Worm (Caenorhabditis elegans) whole organism, L4 larva: ENCODE measurements around the gene mdt-28.
A peak's percentile ranks its signal among the peaks of the same experiment; 100 is the strongest.

Experiments
- F26F4.8 ChIP-seq: fragments of 200-800 bp; sonication (Bioruptor generic); conservative IDR thresholded peaks from 2 replicates; pipeline ENCODE4 v1.3.6; 2022; ENCODE audit warnings: missing genetic modification characterization, missing compliant biosample characterization
- F37D6.2 ChIP-seq: sonication (generic microtip); optimal IDR thresholded peaks from 2 replicates; lab custom pipeline; 2016; ENCODE audit warnings: mild to moderate bottlenecking, missing genetic modification characterization, missing compliant biosample characterization
- F44E2.7 ChIP-seq: fragments of 200-800 bp; sonication (Bioruptor generic); IDR thresholded peaks from 2 replicates; pipeline ENCODE4 v2.1.2; 2022; ENCODE audit warnings: missing genetic modification characterization, missing compliant biosample characterization
- F49E8.2 ChIP-seq: sonication (generic microtip); optimal IDR thresholded peaks from 2 replicates; lab custom pipeline; 2016; ENCODE audit warnings: missing compliant biosample characterization, mild to moderate bottlenecking, missing genetic modification characterization, borderline replicate concordance
- T26A8.4 ChIP-seq: fragments of 200-800 bp; sonication (Bioruptor generic); IDR thresholded peaks from 2 replicates; pipeline ENCODE4 v1.3.6; 2022; ENCODE audit warnings: missing genetic modification characterization, missing compliant biosample characterization
- Y105C5A.15 ChIP-seq: fragments of 200-800 bp; sonication (Bioruptor generic); IDR thresholded peaks from 2 replicates; pipeline ENCODE4 v1.3.6; 2022; ENCODE audit warnings: missing genetic modification characterization, missing compliant biosample characterization
- Y75B8A.6 ChIP-seq: fragments of 200-800 bp; sonication (Bioruptor generic); IDR thresholded peaks from 2 replicates; pipeline ENCODE4 v1.3.6; 2022; ENCODE audit warnings: missing genetic modification reagents, missing genetic modification characterization, missing compliant biosample characterization
- ZK337.2 ChIP-seq: fragments of 200-800 bp; sonication (Bioruptor generic); IDR thresholded peaks from 2 replicates; pipeline ENCODE4 v1.3.6; 2022; ENCODE audit warnings: missing genetic modification reagents, missing genetic modification characterization, missing compliant biosample characterization
- ZK546.5 ChIP-seq, 2 experiments: sonication (generic microtip); optimal IDR thresholded peaks; 2 replicates each; lab custom pipeline; 2017; ENCODE audit warnings: missing biosample characterization in 2 of 2, missing genetic modification characterization in 2 of 2
- aly-2 ChIP-seq: sonication (generic microtip); optimal IDR thresholded peaks from 2 replicates; lab custom pipeline; 2018; ENCODE audit warnings: missing biosample characterization, missing genetic modification characterization
- ama-1 ChIP-seq: fragments of 150-350 bp; optimal IDR thresholded peaks from 2 replicates; lab custom pipeline; 2014; ENCODE audit warnings: inconsistent platforms, mixed read lengths
- attf-4 ChIP-seq: sonication (generic microtip); optimal IDR thresholded peaks from 3 replicates; lab custom pipeline; 2017; ENCODE audit warnings: missing biosample characterization, missing genetic modification characterization
- ceh-20 ChIP-seq: fragments of 200-800 bp; sonication (Bioruptor generic); IDR thresholded peaks from 2 replicates; pipeline ENCODE4 v1.3.6; 2022; ENCODE audit warnings: missing genetic modification reagents, missing genetic modification characterization, missing compliant biosample characterization
- ceh-28 ChIP-seq: fragments of 150-350 bp; optimal IDR thresholded peaks from 2 replicates; lab custom pipeline; 2014; ENCODE audit warnings: missing biosample characterization, missing genetic modification reagents, missing genetic modification characterization
- ceh-82 ChIP-seq: sonication (generic microtip); optimal IDR thresholded peaks from 2 replicates; lab custom pipeline; 2017; ENCODE audit warnings: missing biosample characterization, missing genetic modification characterization
- cey-2 ChIP-seq: sonication (generic microtip); optimal IDR thresholded peaks from 3 replicates; lab custom pipeline; 2017; ENCODE audit warnings: missing genetic modification characterization, mild to moderate bottlenecking, missing compliant biosample characterization, antibody characterized with exemption, borderline replicate concordance; ENCODE audit not compliant: insufficient read depth
- dmd-6 ChIP-seq: fragments of 200-800 bp; sonication (Bioruptor generic); IDR thresholded peaks from 2 replicates; pipeline ENCODE4 v1.3.6; 2022; ENCODE audit warnings: missing genetic modification reagents, missing genetic modification characterization, missing compliant biosample characterization
- dmd-8 ChIP-seq: fragments of 200-800 bp; sonication (Bioruptor generic); IDR thresholded peaks from 2 replicates; pipeline ENCODE4 v1.3.6; 2022; ENCODE audit warnings: missing genetic modification characterization, missing compliant biosample characterization
- dmd-9 ChIP-seq: fragments of 200-800 bp; sonication (Bioruptor generic); IDR thresholded peaks from 2 replicates; pipeline ENCODE4 v1.3.6; 2022; ENCODE audit warnings: missing genetic modification reagents, missing genetic modification characterization, missing compliant biosample characterization
- dpl-1 ChIP-seq: fragments of 150-350 bp; optimal IDR thresholded peaks from 2 replicates; lab custom pipeline; 2014; ENCODE audit warnings: missing biosample characterization, missing genetic modification reagents, missing genetic modification characterization
- dve-1 ChIP-seq: sonication (generic microtip); optimal IDR thresholded peaks from 2 replicates; lab custom pipeline; 2017; ENCODE audit warnings: antibody characterized with exemption, mild to moderate bottlenecking, missing genetic modification characterization, missing compliant biosample characterization; ENCODE audit not compliant: insufficient read depth
- egl-43 ChIP-seq: fragments of 200-800 bp; sonication (Bioruptor generic); IDR thresholded peaks from 2 replicates; pipeline ENCODE4 v1.3.6; 2022; ENCODE audit warnings: missing genetic modification reagents, missing genetic modification characterization, missing compliant biosample characterization
- fkh-10 ChIP-seq: fragments of 150-350 bp; optimal IDR thresholded peaks from 2 replicates; lab custom pipeline; 2014; ENCODE audit warnings: missing biosample characterization, missing genetic modification reagents, missing genetic modification characterization
- fos-1 ChIP-seq: fragments of 150-350 bp; optimal IDR thresholded peaks from 2 replicates; lab custom pipeline; 2014; ENCODE audit warnings: missing biosample characterization, missing genetic modification characterization
- gei-8 ChIP-seq: fragments of 200-800 bp; sonication (Bioruptor generic); optimal IDR thresholded peaks from 2 replicates; lab custom pipeline; 2018; ENCODE audit warnings: mild to moderate bottlenecking, missing genetic modification characterization, missing compliant biosample characterization
- lin-13 ChIP-seq: fragments of 150-350 bp; optimal IDR thresholded peaks from 2 replicates; lab custom pipeline; 2014; ENCODE audit warnings: missing biosample characterization, missing genetic modification reagents, missing genetic modification characterization
- lin-15B ChIP-seq: fragments of 150-350 bp; sonication (generic microtip); optimal IDR thresholded peaks from 3 replicates; lab custom pipeline; 2014; ENCODE audit warnings: missing biosample characterization, missing genetic modification characterization
- lin-29 ChIP-seq: fragments of 200-800 bp; sonication (Bioruptor generic); IDR thresholded peaks from 2 replicates; pipeline ENCODE4 v1.3.6; 2022; ENCODE audit warnings: missing genetic modification reagents, missing genetic modification characterization, missing compliant biosample characterization
- lin-39 ChIP-seq: fragments of 150-350 bp; optimal IDR thresholded peaks from 2 replicates; lab custom pipeline; 2014; ENCODE audit warnings: missing biosample characterization, missing genetic modification reagents, missing genetic modification characterization
- lir-3 ChIP-seq: sonication (generic microtip); optimal IDR thresholded peaks from 2 replicates; lab custom pipeline; 2016; ENCODE audit warnings: mild to moderate bottlenecking, missing genetic modification characterization, missing compliant biosample characterization
- mdl-1 ChIP-seq, 2 experiments: fragments of 150-350 bp in 1 of 2; sonication (generic microtip) in 1 of 2; optimal IDR thresholded peaks; 2 replicates each; lab custom pipeline; 2014 to 2017; ENCODE audit warnings: missing biosample characterization in 2 of 2, missing genetic modification characterization in 2 of 2
- mdt-29 ChIP-seq: fragments of 200-800 bp; sonication (Bioruptor generic); IDR thresholded peaks from 2 replicates; pipeline ENCODE4 v1.3.6; 2022; ENCODE audit warnings: missing genetic modification reagents, missing genetic modification characterization, missing compliant biosample characterization
- mep-1 ChIP-seq: fragments of 150-350 bp; sonication (generic microtip); optimal IDR thresholded peaks from 3 replicates; lab custom pipeline; 2014; ENCODE audit warnings: missing biosample characterization, missing genetic modification characterization
- mes-2 ChIP-seq: sonication (generic microtip); optimal IDR thresholded peaks from 2 replicates; lab custom pipeline; 2016; ENCODE audit warnings: missing genotype, mild to moderate bottlenecking, missing genetic modification characterization, missing compliant biosample characterization; ENCODE audit not compliant: poor library complexity, severe bottlenecking
- nhr-102 ChIP-seq: sonication (generic microtip); optimal IDR thresholded peaks from 2 replicates; lab custom pipeline; 2016; ENCODE audit warnings: mild to moderate bottlenecking, missing genetic modification characterization, moderate library complexity, missing compliant biosample characterization
- nhr-11 ChIP-seq: fragments of 150-350 bp; optimal IDR thresholded peaks from 2 replicates; lab custom pipeline; 2014; ENCODE audit warnings: missing biosample characterization, missing genetic modification characterization
- nhr-111 ChIP-seq: fragments of 200-800 bp; sonication (Bioruptor generic); optimal IDR thresholded peaks from 2 replicates; lab custom pipeline; 2018; ENCODE audit warnings: mild to moderate bottlenecking, missing genetic modification characterization, missing compliant biosample characterization
- nhr-42 ChIP-seq: fragments of 200-800 bp; sonication (Bioruptor generic); IDR thresholded peaks from 2 replicates; pipeline ENCODE4 v1.3.6; 2022; ENCODE audit warnings: missing genetic modification characterization, missing compliant biosample characterization
- nhr-76 ChIP-seq: fragments of 150-350 bp; optimal IDR thresholded peaks from 2 replicates; lab custom pipeline; 2014; ENCODE audit warnings: missing biosample characterization, missing genetic modification characterization
- nhr-77 ChIP-seq: fragments of 150-350 bp; optimal IDR thresholded peaks from 2 replicates; lab custom pipeline; 2014; ENCODE audit warnings: missing biosample characterization, missing genetic modification characterization
- pha-4 ChIP-seq, 2 experiments: fragments of 150-350 bp in 1 of 2; fragments of 200-800 bp in 1 of 2; sonication (Bioruptor generic) in 1 of 2; IDR thresholded peaks in 1 of 2; optimal IDR thresholded peaks in 1 of 2; 2 replicates each; pipeline versions ENCODE4 v1.3.6 to Lab custom; 2014 to 2022; ENCODE audit warnings: missing genetic modification characterization in 2 of 2, missing genetic modification reagents in 2 of 2, missing biosample characterization in 1 of 2, missing compliant biosample characterization in 1 of 2
- pqm-1 ChIP-seq: sonication (generic microtip); optimal IDR thresholded peaks from 2 replicates; lab custom pipeline; 2017; ENCODE audit warnings: missing biosample characterization, missing genetic modification characterization
- rbr-2 ChIP-seq: sonication (generic microtip); optimal IDR thresholded peaks from 2 replicates; lab custom pipeline; 2016; ENCODE audit warnings: missing genotype, missing genetic modification characterization, missing compliant biosample characterization
- set-16 ChIP-seq: fragments of 200-800 bp; sonication (Bioruptor generic); IDR thresholded peaks from 2 replicates; pipeline ENCODE4 v1.3.6; 2022; ENCODE audit warnings: missing genetic modification reagents, missing genetic modification characterization, missing compliant biosample characterization
- snpc-4 ChIP-seq: fragments of 150-350 bp; optimal IDR thresholded peaks from 2 replicates; lab custom pipeline; 2014; ENCODE audit warnings: missing biosample characterization, missing genetic modification characterization
- spr-3 ChIP-seq: fragments of 200-800 bp; sonication (Bioruptor generic); optimal IDR thresholded peaks from 2 replicates; lab custom pipeline; 2018; ENCODE audit warnings: mild to moderate bottlenecking, missing genetic modification characterization, missing compliant biosample characterization
- tag-97 ChIP-seq: fragments of 200-800 bp; sonication (Bioruptor generic); IDR thresholded peaks from 2 replicates; pipeline ENCODE4 v1.3.6; 2022; ENCODE audit warnings: missing genetic modification characterization, missing compliant biosample characterization
- tra-1 ChIP-seq: fragments of 200-800 bp; sonication (Bioruptor generic); IDR thresholded peaks from 2 replicates; pipeline ENCODE4 v1.3.6; 2022; ENCODE audit warnings: missing genetic modification reagents, missing genetic modification characterization, missing compliant biosample characterization
- unc-39 ChIP-seq: sonication (generic microtip); optimal IDR thresholded peaks from 2 replicates; lab custom pipeline; 2017; ENCODE audit warnings: missing biosample characterization, missing genetic modification characterization
- ztf-7 ChIP-seq: fragments of 150-350 bp; optimal IDR thresholded peaks from 2 replicates; lab custom pipeline; 2014; ENCODE audit warnings: missing biosample characterization, missing genetic modification characterization

Gene mdt-28

ce11 chrV:15566511-15567178, 8.6 kb downstream of the mdt-28 start (continued):
- TF ChIP-seq F49E8.2 (no peak), ceh-82 (tag; lab: Kevin White, UChicago) (no peak), Y75B8A.6 (GFP tag; lab: Robert Waterston, UW) (no peak), mes-2 (tag; lab: Kevin White, UChicago) (peak; percentile 63), aly-2 (tag; lab: Kevin White, UChicago) (no peak), lin-39 (no peak), lir-3 (tag; lab: Kevin White, UChicago) (no peak), attf-4 (tag; lab: Kevin White, UChicago) (no peak), nhr-111 (GFP tag; lab: Kevin White, UChicago) (no peak), ZK546.5 (tag; optimal IDR thresholded peaks at IDR 0.05; lab: Kevin White, UChicago) (no peak), fkh-10 (GFP tag; lab: Kevin White, UChicago) (no peak), dpl-1 (peak; percentile 64), ceh-28 (tag; lab: Kevin White, UChicago) (no peak), mdt-29 (GFP tag; lab: Robert Waterston, UW) (peak; percentile 69; the same call in 1 of the 2 replicates), nhr-11 (tag; lab: Kevin White, UChicago) (peak; percentile 93), nhr-77 (peak; percentile 96), nhr-76 (tag; lab: Kevin White, UChicago) (no peak), dmd-8 (no peak), set-16 (peak; percentile 47; the same call in 1 of the 2 replicates), ztf-7 (peak; percentile 30), spr-3 (no peak), lin-15B (tag; lab: Kevin White, UChicago) (no peak), gei-8 (GFP tag; lab: Kevin White, UChicago) (no peak), mep-1 (peak; percentile 90), fos-1 (tag; lab: Kevin White, UChicago) (no peak), nhr-42 (GFP tag; lab: Robert Waterston, UW) (no peak), pqm-1 (tag; lab: Kevin White, UChicago) (no peak), F37D6.2 (tag; lab: Kevin White, UChicago) (peak; percentile 34), dmd-6 (GFP tag; lab: Robert Waterston, UW) (peak; percentile 62), rbr-2 (tag; lab: Kevin White, UChicago) (peak; percentile 63), unc-39 (tag; lab: Kevin White, UChicago) (no peak), F26F4.8 (GFP tag; lab: Robert Waterston, UW) (no peak), dmd-9 (no peak), nhr-102 (peak; percentile 74), pha-4 (GFP tag; IDR thresholded peaks at IDR 0.05; lab: Robert Waterston, UW) (no peak), pha-4 (tag; optimal IDR thresholded peaks at IDR 0.05; lab: Kevin White, UChicago) (no peak), lin-13 (GFP tag; lab: Kevin White, UChicago) (no peak), tag-97 (GFP tag; lab: Robert Waterston, UW) (no peak), dve-1 (tag; lab: Kevin White, UChicago) (peak; percentile 86), snpc-4 (tag; lab: Kevin White, UChicago) (peak; percentile 13), tra-1 (GFP tag; lab: Robert Waterston, UW) (no peak; the same call in 1 of the 2 replicates), Y105C5A.15 (GFP tag; lab: Robert Waterston, UW) (no peak), ZK337.2 (GFP tag; lab: Robert Waterston, UW) (no peak), T26A8.4 (GFP tag; lab: Robert Waterston, UW) (0 out of 2 replicates have a peak, but pooled peaks have one; percentile 18), lin-29 (GFP tag; lab: Robert Waterston, UW) (no peak), ceh-20 (GFP tag; lab: Robert Waterston, UW) (peak; percentile 77; the same call in 1 of the 2 replicates), ama-1 (lab: Kevin White, UChicago) (peak; percentile 96), mdl-1 (tag; optimal IDR thresholded peaks at IDR 0.05; lab: Kevin White, UChicago) (peak; percentile 60 to 98), egl-43 (GFP tag; lab: Robert Waterston, UW) (no peak), F44E2.7 (GFP tag; lab: Robert Waterston, UW) (no peak), cey-2 (tag; lab: Kevin White, UChicago) (no peak)
